Worm (Caenorhabditis elegans): ENCODE measurements around the gene gldi-6.
A peak's percentile ranks its signal among the peaks of the same experiment; 100 is the strongest.

The gldi-6 gene

ce11 chrII:3439842-3440640, 6.7 kb upstream of the gldi-6 start:
- TF ChIP-seq snpc-1.1 (tag; optimal IDR thresholded peaks at IDR 0.05; ENCODE audit: insufficient read depth) (peak; percentile 29), fkh-3 (tag; optimal IDR thresholded peaks at IDR 0.05) (no peak), snpc-4 (GFP tag; optimal IDR thresholded peaks at IDR 0.05) (no peak), snpc-4 (tag; optimal IDR thresholded peaks at IDR 0.05) (peak in 2 of 4 experiments; percentile 36 to 78), ets-4 (GFP tag; optimal IDR thresholded peaks at IDR 0.05) (no peak), nfya-2 (GFP tag; IDR thresholded peaks at IDR 0.05) (no peak)

ce11 chrII:3440641-3440926, 6.2 kb upstream of the gldi-6 start, which contains the start of gene C16C8.17:
TSS of gene C16C8.17 (plus strand) at chrII:3440827.
- TF ChIP-seq zim-3 (tag; optimal IDR thresholded peaks at IDR 0.05) (no peak), F23B12.7 (tag; optimal IDR thresholded peaks at IDR 0.05; ENCODE audit: insufficient read depth) (no peak), nhr-90 (tag; optimal IDR thresholded peaks at IDR 0.05) (no peak), akir-1 (GFP tag; optimal IDR thresholded peaks at IDR 0.05) (no peak)

- TF ChIP-seq attf-6 (GFP tag; IDR thresholded peaks at IDR 0.05) (no peak), ztf-6 (GFP tag; IDR thresholded peaks at IDR 0.05) (no peak), nhr-27 (tag; optimal IDR thresholded peaks at IDR 0.05) (no peak), snpc-4 (GFP tag; optimal IDR thresholded peaks at IDR 0.05) (no peak), snpc-4 (tag; optimal IDR thresholded peaks at IDR 0.05) (no peak), hmg-20 (GFP tag; IDR thresholded peaks at IDR 0.05) (no peak), atf-7 (tag; optimal IDR thresholded peaks at IDR 0.05) (no peak), F57A8.1 (GFP tag; optimal IDR thresholded peaks at IDR 0.05) (no peak), Y56A3A.18 (GFP tag; IDR thresholded peaks at IDR 0.05) (no peak), fkh-3 (tag; optimal IDR thresholded peaks at IDR 0.05) (no peak)
Measured at ce11 chrII:3441377-3441776, 5.4 kb upstream of the gldi-6 start, which contains the start of gene C16C8.27. TSS of gene C16C8.27 (plus strand) at chrII:3441677.

ce11 chrII:3443154-3443553, 3.6 kb upstream of the gldi-6 start, which contains the start of gene C16C8.22:
TSS of gene C16C8.22 (minus strand) at chrII:3443254.
- TF ChIP-seq ztf-6 (GFP tag; IDR thresholded peaks at IDR 0.05), result no peak
- no peak for TF ChIP-seq snpc-1.3 (tag; optimal IDR thresholded peaks at IDR 0.05; ENCODE audit: insufficient read depth)
- TF ChIP-seq ztf-3 (GFP tag; optimal IDR thresholded peaks at IDR 0.05), result no peak
- TF ChIP-seq ztf-22 (GFP tag; optimal IDR thresholded peaks at IDR 0.05), result no peak
- TF ChIP-seq die-1 (tag; optimal IDR thresholded peaks at IDR 0.05), result no peak
- no peak for TF ChIP-seq lin-35 (GFP tag; optimal IDR thresholded peaks at IDR 0.05)
- no peak for TF ChIP-seq lag-1 (GFP tag; IDR thresholded peaks at IDR 0.05)

ce11 chrII:3444280-3444679, 2.5 kb upstream of the gldi-6 start, which contains the start of gene C16C8.4:
TSS of gene C16C8.4 (minus strand) at chrII:3444380.
- TF ChIP-seq lsl-1 (GFP tag; optimal IDR thresholded peaks at IDR 0.05) (peak; percentile 58), zim-3 (tag; optimal IDR thresholded peaks at IDR 0.05) (no peak)

- TF ChIP-seq lsy-27 (tag; optimal IDR thresholded peaks at IDR 0.05; ENCODE audit: borderline replicate concordance, insufficient read depth) (no peak), lsl-1 (GFP tag; optimal IDR thresholded peaks at IDR 0.05) (peak; percentile 71), rcor-1 (GFP tag; IDR thresholded peaks at IDR 0.05) (no peak), madf-6 (GFP tag; IDR thresholded peaks at IDR 0.05) (peak; percentile 21; the same call in 1 of the 2 replicates)
Measured at ce11 chrII:3445285-3445806, 1.4 kb upstream of the gldi-6 start, which contains the start of the genes C16C8.5 and C16C8.16. TSS of gene C16C8.5 (minus strand) at chrII:3445385. TSS of gene C16C8.16 (plus strand) at chrII:3445756.
